Fruit fly (Drosophila melanogaster) whole organism, wandering third instar larva: Measurements from ENCODE around the gene mbo.

ENCODE experiments used
- Abd-B ChIP-seq: fragments of >200 bp; optimal IDR thresholded peaks from 2 replicates; lab custom pipeline; 2017; ENCODE audit warnings: missing biosample characterization, missing genetic modification characterization
- CG32264 ChIP-seq: fragments of 200-800 bp; sonication (Bioruptor generic); optimal IDR thresholded peaks from 2 replicates; lab custom pipeline; 2016; ENCODE audit warnings: missing biosample characterization, missing genetic modification characterization
- CG9705 ChIP-seq: fragments of 200-800 bp; sonication (Bioruptor generic); optimal IDR thresholded peaks from 2 replicates; lab custom pipeline; 2018; ENCODE audit warnings: missing biosample characterization, mild to moderate bottlenecking, missing genetic modification characterization
- CrebA ChIP-seq: fragments of 200-800 bp; sonication (Bioruptor generic); optimal IDR thresholded peaks from 2 replicates; lab custom pipeline; 2016; ENCODE audit warnings: missing biosample characterization, mild to moderate bottlenecking, missing genetic modification characterization, borderline replicate concordance
- Dfd ChIP-seq: fragments of >200 bp; optimal IDR thresholded peaks from 2 replicates; lab custom pipeline; 2017; ENCODE audit warnings: missing biosample characterization, missing genetic modification characterization
- Dif ChIP-seq: fragments of 200-275, 200-300 bp; sonication (Bioruptor generic); optimal IDR thresholded peaks from 2 replicates; lab custom pipeline; 2018; ENCODE audit warnings: missing biosample characterization, missing genetic modification characterization; ENCODE audit not compliant: partially characterized antibody
- GATAd ChIP-seq: sonication (Bioruptor generic); optimal IDR thresholded peaks from 2 replicates; lab custom pipeline; 2016; ENCODE audit warnings: missing biosample characterization, missing genetic modification characterization
- HLH106 ChIP-seq: fragments of 200-800 bp; optimal IDR thresholded peaks from 3 replicates; lab custom pipeline; 2019; ENCODE audit warnings: missing biosample characterization, mild to moderate bottlenecking, missing genetic modification characterization, moderate library complexity
- Hnf4 ChIP-seq: fragments of 200-800 bp; sonication (Bioruptor generic); optimal IDR thresholded peaks from 2 replicates; lab custom pipeline; 2016; ENCODE audit warnings: missing biosample characterization, mild to moderate bottlenecking, missing genetic modification characterization
- Hr78 ChIP-seq: fragments of >200 bp; optimal IDR thresholded peaks from 2 replicates; lab custom pipeline; 2017; ENCODE audit warnings: missing biosample characterization, missing genetic modification characterization
- Jra ChIP-seq: sonication (Bioruptor generic); optimal IDR thresholded peaks from 2 replicates; lab custom pipeline; 2016; ENCODE audit warnings: missing biosample characterization, missing genetic modification characterization
- Mio ChIP-seq: sonication (Bioruptor generic); optimal IDR thresholded peaks from 2 replicates; lab custom pipeline; 2016; ENCODE audit warnings: missing biosample characterization, missing genetic modification characterization
- Myc ChIP-seq: fragments of >200 bp; optimal IDR thresholded peaks from 2 replicates; lab custom pipeline; 2017
- N ChIP-seq: fragments of >200 bp; optimal IDR thresholded peaks from 2 replicates; lab custom pipeline; 2018; ENCODE audit warnings: missing biosample characterization, missing external identifiers, missing genetic modification characterization
- Rel ChIP-seq, 2 experiments: fragments of 200-800 bp; sonication (Bioruptor generic) in 1 of 2; optimal IDR thresholded peaks; 2 replicates in 1 of 2; 3 replicates in 1 of 2; lab custom pipeline; 2016 to 2019; ENCODE audit warnings: mild to moderate bottlenecking in 2 of 2, missing biosample characterization in 2 of 2, missing genetic modification characterization in 2 of 2, moderate library complexity in 1 of 2
- Sp1 ChIP-seq: fragments of 200-800 bp; sonication (Bioruptor generic); optimal IDR thresholded peaks from 3 replicates; lab custom pipeline; 2019; ENCODE audit warnings: missing biosample characterization, mild to moderate bottlenecking, missing genetic modification characterization, moderate library complexity
- Vsx2 ChIP-seq: fragments of 200-300, 225-300 bp; sonication (Bioruptor generic); optimal IDR thresholded peaks from 2 replicates; lab custom pipeline; 2018; ENCODE audit warnings: missing biosample characterization, missing genetic modification characterization; ENCODE audit not compliant: partially characterized antibody
- br ChIP-seq: fragments of 200-800 bp; sonication (Bioruptor generic); optimal IDR thresholded peaks from 2 replicates; lab custom pipeline; 2016; ENCODE audit warnings: missing biosample characterization, missing genetic modification characterization
- brk ChIP-seq: fragments of 200-800 bp; sonication (Bioruptor generic); optimal IDR thresholded peaks from 2 replicates; lab custom pipeline; 2016; ENCODE audit warnings: missing biosample characterization, mild to moderate bottlenecking, missing genetic modification characterization
- dl ChIP-seq, 2 experiments: fragments of 175-275, 200-275 bp in 1 of 2; fragments of 200-275 bp in 1 of 2; sonication (Bioruptor generic); optimal IDR thresholded peaks; lab custom pipeline; 2018; ENCODE audit warnings: mild to moderate bottlenecking in 2 of 2, missing biosample characterization in 2 of 2, missing genetic modification characterization in 2 of 2, moderate library complexity in 2 of 2; ENCODE audit not compliant: partially characterized antibody in 2 of 2, insufficient read depth in 1 of 2
- dmrt93B ChIP-seq: fragments of 200-800 bp; sonication (Bioruptor generic); optimal IDR thresholded peaks from 2 replicates; lab custom pipeline; 2018; ENCODE audit warnings: missing biosample characterization, mild to moderate bottlenecking, missing genetic modification characterization
- dsf ChIP-seq: sonication (Bioruptor generic); optimal IDR thresholded peaks from 2 replicates; lab custom pipeline; 2016; ENCODE audit warnings: missing biosample characterization, missing genetic modification characterization, borderline replicate concordance
- ey ChIP-seq: fragments of 200-800 bp; sonication (Bioruptor generic); optimal IDR thresholded peaks from 2 replicates; lab custom pipeline; 2016; ENCODE audit warnings: missing biosample characterization, missing genetic modification characterization
- foxo ChIP-seq, 2 experiments: fragments of 200-800 bp; sonication (Bioruptor generic); optimal IDR thresholded peaks; 2 replicates in 1 of 2; 3 replicates in 1 of 2; lab custom pipeline; 2016 to 2017; ENCODE audit warnings: missing biosample characterization in 2 of 2, missing genetic modification characterization in 2 of 2
- fru ChIP-seq: fragments of 200-800 bp; sonication (Bioruptor generic); optimal IDR thresholded peaks from 3 replicates; lab custom pipeline; 2016; ENCODE audit warnings: missing biosample characterization, mild to moderate bottlenecking, missing genetic modification characterization
- h ChIP-seq: fragments of 200-800 bp; sonication (Bioruptor generic); optimal IDR thresholded peaks from 3 replicates; lab custom pipeline; 2016; ENCODE audit warnings: missing biosample characterization, mild to moderate bottlenecking, missing genetic modification characterization
- jim ChIP-seq: fragments of 175-275, 200-325 bp; sonication (Bioruptor generic); optimal IDR thresholded peaks from 2 replicates; lab custom pipeline; 2016; ENCODE audit warnings: missing biosample characterization, mild to moderate bottlenecking, missing genetic modification characterization
- lola ChIP-seq: fragments of >200 bp; optimal IDR thresholded peaks from 2 replicates; lab custom pipeline; 2017; ENCODE audit warnings: missing biosample characterization, missing genetic modification characterization
- pan ChIP-seq: fragments of >200 bp; optimal IDR thresholded peaks from 2 replicates; lab custom pipeline; 2017
- psq ChIP-seq: fragments of 200-800 bp; sonication (Bioruptor generic); optimal IDR thresholded peaks from 3 replicates; lab custom pipeline; 2017; ENCODE audit warnings: missing biosample characterization, mild to moderate bottlenecking, missing genetic modification characterization, moderate library complexity
- rgr ChIP-seq: fragments of 200-800 bp; sonication (Bioruptor generic); optimal IDR thresholded peaks from 3 replicates; lab custom pipeline; 2016; ENCODE audit warnings: missing biosample characterization, mild to moderate bottlenecking, missing genetic modification characterization
- sage ChIP-seq: fragments of 200-800 bp; sonication (Bioruptor generic); optimal IDR thresholded peaks from 2 replicates; lab custom pipeline; 2016; ENCODE audit warnings: missing biosample characterization, mild to moderate bottlenecking, missing genetic modification characterization
- sv ChIP-seq: fragments of 200-800 bp; sonication (Bioruptor generic); optimal IDR thresholded peaks from 3 replicates; lab custom pipeline; 2016; ENCODE audit warnings: missing biosample characterization, missing genetic modification characterization
- tai ChIP-seq: sonication (Bioruptor generic); optimal IDR thresholded peaks from 2 replicates; lab custom pipeline; 2016; ENCODE audit warnings: missing biosample characterization, missing genetic modification characterization
- usp ChIP-seq: fragments of >200 bp; optimal IDR thresholded peaks from 2 replicates; lab custom pipeline; 2017; ENCODE audit warnings: missing biosample characterization, missing genetic modification characterization
- woc ChIP-seq: sonication (Bioruptor generic); optimal IDR thresholded peaks from 2 replicates; lab custom pipeline; 2016; ENCODE audit warnings: missing biosample characterization, mild to moderate bottlenecking, missing genetic modification characterization

The mbo gene

dm6 chr3R:12642051-12642532 lies 36.8 kb downstream of the mbo start, which contains the start of gene CG6753:
Gene CG6753, minus strand, starts transcription at chr3R:12642482.
- TF ChIP-seq lola (GFP tag; lab: Kevin White, UChicago) (no peak), Abd-B (no peak), CG9705 (GFP tag; lab: Kevin White, UChicago) (no peak), CG32264 (no peak), usp (no peak), fru (no peak), foxo (GFP tag; optimal IDR thresholded peaks at IDR 0.05; lab: Kevin White, UChicago) (no peak), brk (GFP tag; lab: Kevin White, UChicago) (no peak), CrebA (GFP tag; lab: Kevin White, UChicago) (no peak), N (GFP tag; lab: Kevin White, UChicago) (no peak), sv (no peak), ey (no peak), Sp1 (GFP tag; lab: Kevin White, UChicago) (no peak), rgr (no peak), sage (GFP tag; lab: Kevin White, UChicago) (no peak), Hnf4 (GFP tag; lab: Kevin White, UChicago) (no peak), dl (GFP tag; optimal IDR thresholded peaks at IDR 0.05; lab: Kevin White, UChicago; ENCODE audit: insufficient read depth in 1 of 2, partially characterized antibody in 2 of 2) (no peak), h (GFP tag; lab: Kevin White, UChicago) (no peak), Dif (GFP tag; lab: Kevin White, UChicago) (no peak), pan (no peak)

- TF ChIP-seq usp (no peak), Rel (GFP tag; optimal IDR thresholded peaks at IDR 0.05; lab: Kevin White, UChicago) (no peak), Rel (tag; optimal IDR thresholded peaks at IDR 0.05; lab: Kevin White, UChicago) (no peak), brk (GFP tag; lab: Kevin White, UChicago) (no peak), pan (no peak), Jra (GFP tag; lab: Kevin White, UChicago) (no peak), ey (no peak), Abd-B (no peak), CrebA (GFP tag; lab: Kevin White, UChicago) (no peak), GATAd (no peak), foxo (GFP tag; optimal IDR thresholded peaks at IDR 0.05; lab: Kevin White, UChicago) (no peak), CG32264 (no peak), Hr78 (no peak), dmrt93B (GFP tag; lab: Kevin White, UChicago) (no peak), jim (GFP tag; lab: Kevin White, UChicago) (no peak), sv (no peak), psq (no peak), rgr (no peak)
These were observed 37.2 kb downstream of the mbo start for dm6 chr3R:12641620-12642019.

- TF ChIP-seq Mio (no peak), CG32264 (no peak), dsf (GFP tag; lab: Kevin White, UChicago) (no peak), Sp1 (GFP tag; lab: Kevin White, UChicago) (no peak), woc (GFP tag; lab: Kevin White, UChicago) (no peak), br (GFP tag; lab: Kevin White, UChicago) (no peak), brk (GFP tag; lab: Kevin White, UChicago) (no peak), lola (GFP tag; lab: Kevin White, UChicago) (no peak), Abd-B (no peak), tai (GFP tag; lab: Kevin White, UChicago) (no peak), Myc (lab: Kevin White, UChicago) (no peak), Dfd (GFP tag; lab: Kevin White, UChicago) (no peak), Dif (GFP tag; lab: Kevin White, UChicago) (no peak)
These were observed 40.8 kb downstream of the mbo start, which contains the start of gene CG11608 for dm6 chr3R:12637961-12638531. Gene CG11608, plus strand, starts transcription at chr3R:12638481.

- TF ChIP-seq Sp1 (GFP tag; lab: Kevin White, UChicago) (no peak), woc (GFP tag; lab: Kevin White, UChicago) (no peak), brk (GFP tag; lab: Kevin White, UChicago) (no peak), Abd-B (no peak), Dif (GFP tag; lab: Kevin White, UChicago) (no peak), Dfd (GFP tag; lab: Kevin White, UChicago) (no peak), HLH106 (tag; lab: Kevin White, UChicago) (no peak), CG32264 (no peak), Vsx2 (GFP tag; lab: Kevin White, UChicago) (no peak)
These were observed 42.6 kb downstream of the mbo start, which contains the start of gene CG11600 for dm6 chr3R:12636240-12636639. Gene CG11600, plus strand, starts transcription at chr3R:12636540.
